Worm (Caenorhabditis elegans): ENCODE measurements around the gene F57H12.5.

- no peak for TF ChIP-seq let-526 (GFP tag; IDR thresholded peaks at IDR 0.05)
- TF ChIP-seq ama-1 (optimal IDR thresholded peaks at IDR 0.05): no peak
- TF ChIP-seq ama-1 (GFP tag; optimal IDR thresholded peaks at IDR 0.05): no peak
- no peak for TF ChIP-seq dpl-1 (GFP tag; optimal IDR thresholded peaks at IDR 0.05)
- TF ChIP-seq aptf-3 (GFP tag; IDR thresholded peaks at IDR 0.05): no peak
- TF ChIP-seq dpff-1 (tag; optimal IDR thresholded peaks at IDR 0.05): no peak
- no peak for TF ChIP-seq unc-130 (GFP tag; optimal IDR thresholded peaks at IDR 0.05)
- TF ChIP-seq snpc-3.4 (tag; optimal IDR thresholded peaks at IDR 0.05): no peak
Observed at ce11 chrIV:7923982-7924480, 43.1 kb upstream of the F57H12.5 start, which contains the start of the genes xpo-3 and C49H3.3.
